Worm (Caenorhabditis elegans): Measurements from ENCODE around the gene R74.2.

The R74.2 gene

DNA sequence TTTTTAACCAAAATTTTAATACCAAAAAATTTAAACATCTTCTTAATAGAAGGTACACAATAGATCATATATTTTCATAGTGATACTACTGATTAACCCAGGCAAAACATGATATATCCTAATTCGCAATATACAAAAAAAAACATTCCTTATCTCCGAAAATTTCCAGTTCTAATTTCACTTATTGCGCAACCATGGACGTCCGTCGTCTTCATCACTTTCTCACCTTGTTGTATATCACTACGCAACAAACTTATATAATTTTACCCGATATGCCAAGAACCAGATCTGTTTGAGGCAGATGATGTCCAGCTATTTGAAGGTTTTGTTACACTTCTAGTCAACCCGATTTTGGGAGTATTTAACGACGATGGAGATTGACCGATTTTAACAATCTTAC, at the start of gene R74.2:
TSS of gene R74.2 (plus strand) at position 316 of the 400 bp plus-strand sequence.
- TF ChIP-seq pha-2 (tag; optimal IDR thresholded peaks at IDR 0.05) (no peak), ceh-19 (GFP tag; optimal IDR thresholded peaks at IDR 0.05) (no peak), tbx-2 (tag; optimal IDR thresholded peaks at IDR 0.05) (no peak), pqm-1 (tag; optimal IDR thresholded peaks at IDR 0.05) (no peak), gmeb-2 (tag; optimal IDR thresholded peaks at IDR 0.05) (no peak), hlh-13 (GFP tag; optimal IDR thresholded peaks at IDR 0.05) (no peak)

DNA sequence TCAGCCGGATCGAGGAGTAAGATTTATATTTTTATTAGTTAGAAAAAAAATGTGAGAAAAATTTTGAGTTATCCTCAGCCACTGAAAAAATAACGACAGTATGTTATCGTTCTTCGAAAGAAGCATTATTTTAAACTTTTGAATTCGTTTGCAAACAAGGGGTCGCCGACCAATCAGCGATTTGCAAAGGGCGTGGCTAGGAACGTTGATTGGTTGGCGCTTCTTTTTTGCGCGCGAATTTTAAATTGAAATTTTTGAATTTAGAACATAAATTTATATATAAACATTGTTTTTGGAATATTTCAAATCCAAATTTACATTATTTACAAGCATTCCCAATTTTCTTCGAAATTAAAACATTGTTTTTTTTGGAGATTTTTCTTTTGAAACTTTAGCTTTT, 44.8 kb upstream of the R74.2 start:
- no peak for TF ChIP-seq syd-9 (tag; optimal IDR thresholded peaks at IDR 0.05)
- peak; percentile 79 for TF ChIP-seq nfya-1 (tag; optimal IDR thresholded peaks at IDR 0.05)

DNA sequence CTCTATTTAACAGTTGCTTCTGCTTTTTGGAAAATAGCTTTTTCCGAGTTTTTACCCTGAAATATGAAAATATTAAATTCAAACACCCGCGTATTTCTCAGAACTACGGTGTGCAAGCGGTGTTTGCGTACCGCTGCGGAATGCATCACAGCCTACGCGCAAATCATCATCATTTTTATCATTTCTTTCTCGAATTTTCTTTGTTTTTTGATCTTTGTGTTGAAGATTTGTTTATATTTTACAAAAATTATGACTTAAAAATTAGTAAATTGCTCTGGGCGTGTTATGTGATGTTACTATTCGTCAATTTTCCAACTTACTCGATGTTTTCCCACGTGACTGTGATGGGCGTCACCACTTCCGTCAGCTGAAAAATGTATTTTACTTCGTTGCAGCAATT, 37.0 kb upstream of the R74.2 start:
- TF ChIP-seq C38D4.7 (GFP tag; optimal IDR thresholded peaks at IDR 0.05) (no peak), hlh-30 (tag; optimal IDR thresholded peaks at IDR 0.05; ENCODE audit: insufficient read depth) (peak; percentile 1), nfya-1 (tag; optimal IDR thresholded peaks at IDR 0.05) (peak; percentile 81), tbx-2 (tag; optimal IDR thresholded peaks at IDR 0.05) (peak; percentile 5), nhr-232 (tag; optimal IDR thresholded peaks at IDR 0.05) (no peak), ceh-31 (tag; optimal IDR thresholded peaks at IDR 0.05) (peak; percentile 15), unc-86 (tag; optimal IDR thresholded peaks at IDR 0.05) (peak; percentile 23), ceh-30 (tag; optimal IDR thresholded peaks at IDR 0.05) (peak; percentile 62), ceh-18 (tag; optimal IDR thresholded peaks at IDR 0.05) (peak; percentile 15), elt-2 (tag; optimal IDR thresholded peaks at IDR 0.05) (peak; percentile 36), madf-2 (tag; optimal IDR thresholded peaks at IDR 0.05) (no peak), unc-55 (GFP tag; optimal IDR thresholded peaks at IDR 0.05) (peak; percentile 74), sdc-2 (tag; optimal IDR thresholded peaks at IDR 0.05) (no peak)

DNA sequence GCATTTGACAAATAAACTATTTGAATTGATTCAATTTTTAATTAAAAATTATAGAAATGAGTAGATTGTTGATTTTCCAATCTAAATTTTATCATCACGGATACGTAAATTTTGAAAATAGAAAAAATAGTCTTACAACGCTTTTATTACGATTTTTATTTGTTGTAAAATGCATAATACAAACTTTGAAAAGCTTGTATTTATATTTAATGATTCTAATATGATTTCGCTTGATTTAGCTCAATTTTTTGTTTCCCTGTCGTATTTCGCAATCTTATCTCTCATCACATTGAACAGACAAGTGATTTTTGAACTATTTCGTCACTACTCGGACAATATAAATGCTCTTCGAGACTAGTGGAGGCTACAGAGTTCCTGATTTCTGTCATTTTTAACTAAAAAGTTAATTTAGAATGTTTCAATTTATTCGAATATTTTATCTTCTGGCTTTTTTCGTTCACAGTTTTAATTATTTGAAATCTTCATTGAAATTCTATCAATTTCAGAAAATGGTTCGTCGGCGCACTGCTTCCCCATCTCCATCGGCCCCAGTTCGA, 36.3 kb upstream of the R74.2 start, which contains the start of the genes wht-3 and har-1:
TSS of gene wht-3 (minus strand) at position 51 of the 557 bp plus-strand sequence.
TSS of gene har-1 (plus strand) at position 507 of the 557 bp plus-strand sequence.
- TF ChIP-seq syd-9 (tag; optimal IDR thresholded peaks at IDR 0.05) = no peak

DNA sequence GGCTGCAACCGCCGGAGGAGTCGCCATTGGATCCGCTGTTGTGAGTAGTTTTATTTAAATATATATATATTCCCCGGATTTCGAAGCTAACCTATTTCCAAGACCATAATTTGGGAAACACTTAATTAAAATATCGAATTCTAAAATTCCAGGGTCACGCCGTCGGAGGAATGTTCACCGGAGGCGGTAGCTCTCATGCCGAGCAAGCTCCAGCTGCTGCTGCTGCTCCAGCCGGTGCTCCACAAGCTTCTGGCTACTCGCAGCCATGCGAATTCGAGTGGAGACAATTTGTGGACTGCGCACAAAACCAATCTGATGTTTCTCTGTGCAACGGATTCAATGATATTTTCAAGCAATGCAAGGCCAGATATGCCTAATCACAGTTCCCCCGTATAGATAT, 35.7 kb upstream of the R74.2 start:
- no peak for TF ChIP-seq unc-55 (GFP tag; optimal IDR thresholded peaks at IDR 0.05)

DNA sequence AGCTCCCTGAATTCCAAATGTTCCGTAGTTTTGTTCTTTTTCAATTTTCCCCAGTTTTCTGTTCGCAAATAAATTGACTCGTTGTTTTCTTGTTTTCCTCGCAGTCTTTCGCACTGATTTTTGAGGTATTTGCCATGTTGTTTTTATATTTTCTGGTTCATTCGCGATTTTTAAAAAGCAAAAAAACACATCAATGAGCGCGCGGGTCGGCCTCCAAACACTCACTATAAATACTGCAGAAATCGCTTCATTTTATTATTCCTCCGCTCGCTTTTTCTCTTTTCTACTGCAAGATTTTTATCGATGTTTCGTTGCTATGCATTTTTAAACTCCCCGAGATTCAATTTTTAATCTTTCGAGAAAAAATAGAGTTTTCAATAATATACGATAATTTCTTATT, 35.1 kb upstream of the R74.2 start:
- TF ChIP-seq ceh-18 (tag; optimal IDR thresholded peaks at IDR 0.05) (no peak), hlh-13 (GFP tag; optimal IDR thresholded peaks at IDR 0.05) (no peak), ref-2 (tag; optimal IDR thresholded peaks at IDR 0.05) (no peak), nfya-1 (tag; optimal IDR thresholded peaks at IDR 0.05) (no peak)

DNA sequence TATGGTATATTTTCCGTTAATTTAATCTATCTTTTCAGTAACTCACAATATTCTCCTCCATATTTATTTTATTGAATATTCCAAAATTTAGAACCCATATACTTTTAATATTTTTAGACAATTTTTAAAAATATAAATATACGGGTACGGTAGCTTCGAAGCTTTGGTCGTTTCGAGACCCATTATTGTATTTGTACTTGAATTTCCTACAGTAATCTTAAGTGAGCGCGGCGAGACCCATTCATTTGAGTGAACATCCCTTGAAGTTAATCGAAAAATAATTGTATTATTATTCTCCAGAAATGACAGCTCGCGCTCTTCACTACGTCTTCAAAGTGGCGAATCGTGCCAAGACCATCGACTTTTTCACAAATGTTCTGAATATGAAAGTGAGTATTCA, 34.7 kb upstream of the R74.2 start, which contains the start of gene glod-4:
TSS of gene glod-4 (plus strand) at position 301 of the 400 bp plus-strand sequence.
- TF ChIP-seq nhr-11 (tag; optimal IDR thresholded peaks at IDR 0.05) = no peak
- TF ChIP-seq fax-1 (tag; optimal IDR thresholded peaks at IDR 0.05) = no peak
- no peak for TF ChIP-seq sox-2 (GFP tag; IDR thresholded peaks at IDR 0.05)
- TF ChIP-seq ets-4 (tag; optimal IDR thresholded peaks at IDR 0.05) = no peak
- TF ChIP-seq unc-86 (tag; optimal IDR thresholded peaks at IDR 0.05) = no peak
- TF ChIP-seq elt-2 (tag; optimal IDR thresholded peaks at IDR 0.05) = no peak
- no peak for TF ChIP-seq unc-3 (GFP tag; conservative IDR thresholded peaks at IDR 0.05)
- TF ChIP-seq unc-3 (tag; optimal IDR thresholded peaks at IDR 0.05) = no peak
- TF ChIP-seq C38D4.7 (GFP tag; optimal IDR thresholded peaks at IDR 0.05) = no peak

DNA sequence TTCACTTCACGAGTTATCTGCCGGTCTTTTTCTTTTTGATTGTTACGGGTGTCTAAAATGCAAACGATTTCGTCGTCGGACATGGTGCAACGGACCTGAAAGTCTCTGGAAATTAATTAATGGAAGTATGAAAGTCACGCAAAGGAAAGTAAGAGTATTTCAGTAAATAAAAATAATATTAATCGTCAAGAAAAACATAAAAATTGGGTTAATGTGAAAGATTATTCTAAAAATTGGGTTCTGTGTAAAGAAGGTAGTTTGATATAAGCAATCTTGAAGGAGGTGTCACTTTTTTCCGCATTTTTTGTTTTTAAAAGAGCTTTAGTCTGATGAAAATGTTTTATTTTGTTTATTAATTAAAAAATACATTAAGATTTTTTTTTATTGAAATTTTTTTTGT, 30.7 kb upstream of the R74.2 start, which contains the start of gene C16C10.9:
TSS of gene C16C10.9 (minus strand) at position 101 of the 400 bp plus-strand sequence.
- TF ChIP-seq rnt-1 (tag; optimal IDR thresholded peaks at IDR 0.05) (no peak), ceh-2 (tag; optimal IDR thresholded peaks at IDR 0.05) (no peak), pat-9 (tag; optimal IDR thresholded peaks at IDR 0.05) (no peak), pag-3 (tag; optimal IDR thresholded peaks at IDR 0.05; ENCODE audit: borderline replicate concordance) (no peak), che-1 (tag; optimal IDR thresholded peaks at IDR 0.05) (no peak), sdc-2 (tag; optimal IDR thresholded peaks at IDR 0.05) (no peak), odd-2 (tag; optimal IDR thresholded peaks at IDR 0.05) (no peak), unc-86 (tag; optimal IDR thresholded peaks at IDR 0.05) (no peak), ceh-34 (tag; optimal IDR thresholded peaks at IDR 0.05) (no peak), ceh-24 (tag; optimal IDR thresholded peaks at IDR 0.05) (no peak), madf-2 (tag; optimal IDR thresholded peaks at IDR 0.05) (no peak), sox-4 (tag; optimal IDR thresholded peaks at IDR 0.05) (no peak), lin-11 (tag; optimal IDR thresholded peaks at IDR 0.05) (no peak)

All from whole organism, late embryonic.